Worm (Caenorhabditis elegans) whole organism, L2 larva: ENCODE data around the gene Y22D7AL.6.

Experiments used
- C34F6.9 ChIP-seq: fragments of 150-350 bp; optimal IDR thresholded peaks from 2 replicates; lab custom pipeline; 2014; ENCODE audit warnings: missing biosample characterization, missing genetic modification characterization
- F13H6.1 ChIP-seq: sonication (generic microtip); optimal IDR thresholded peaks from 2 replicates; lab custom pipeline; 2016; ENCODE audit warnings: missing genetic modification characterization, missing compliant biosample characterization
- R02D3.7 ChIP-seq: fragments of 150-350 bp; optimal IDR thresholded peaks from 2 replicates; lab custom pipeline; 2014; ENCODE audit warnings: missing biosample characterization, missing genetic modification characterization
- Y55F3AM.14 ChIP-seq: fragments of 200-800 bp; sonication (Bioruptor generic); optimal IDR thresholded peaks from 2 replicates; lab custom pipeline; 2018; ENCODE audit warnings: mild to moderate bottlenecking, missing genetic modification characterization, missing compliant biosample characterization
- alr-1 ChIP-seq: fragments of 150-350 bp; optimal IDR thresholded peaks from 2 replicates; lab custom pipeline; 2014; ENCODE audit warnings: missing biosample characterization, missing genetic modification characterization
- aly-2 ChIP-seq: fragments of 150-350 bp; optimal IDR thresholded peaks from 2 replicates; lab custom pipeline; 2014; ENCODE audit warnings: missing biosample characterization, missing genetic modification characterization
- ama-1 ChIP-seq: fragments of 150-350 bp; optimal IDR thresholded peaks from 2 replicates; lab custom pipeline; 2018; ENCODE audit warnings: inconsistent platforms
- blmp-1 ChIP-seq: sonication (generic microtip); optimal IDR thresholded peaks from 2 replicates; lab custom pipeline; 2017; ENCODE audit warnings: missing genetic modification characterization, mild to moderate bottlenecking, missing compliant biosample characterization, antibody characterized with exemption, moderate library complexity; ENCODE audit not compliant: insufficient read depth
- ceh-16 ChIP-seq: fragments of 150-350 bp; optimal IDR thresholded peaks from 2 replicates; lab custom pipeline; 2014; ENCODE audit warnings: missing biosample characterization, missing genetic modification characterization
- crh-2 ChIP-seq: sonication (generic microtip); optimal IDR thresholded peaks from 2 replicates; lab custom pipeline; 2017; ENCODE audit warnings: missing biosample characterization, missing genetic modification characterization
- dmd-4 ChIP-seq: sonication (generic microtip); optimal IDR thresholded peaks from 2 replicates; lab custom pipeline; 2017; ENCODE audit warnings: missing biosample characterization, missing genetic modification characterization
- egl-27 ChIP-seq: sonication (generic microtip); optimal IDR thresholded peaks from 3 replicates; lab custom pipeline; 2017; ENCODE audit warnings: missing biosample characterization, missing genetic modification reagents, missing genetic modification characterization
- gmeb-1 ChIP-seq: fragments of 150-350 bp; optimal IDR thresholded peaks from 2 replicates; lab custom pipeline; 2014; ENCODE audit warnings: missing biosample characterization, missing genetic modification characterization
- lin-13 ChIP-seq: fragments of 150-350 bp; optimal IDR thresholded peaks from 2 replicates; lab custom pipeline; 2014; ENCODE audit warnings: missing biosample characterization, missing genetic modification reagents, missing genetic modification characterization
- lin-39 ChIP-seq: fragments of 150-350 bp; optimal IDR thresholded peaks from 2 replicates; lab custom pipeline; 2014; ENCODE audit warnings: missing biosample characterization, missing genetic modification reagents, missing genetic modification characterization
- lsy-2 ChIP-seq, 2 experiments: fragments of 150-350 bp in 1 of 2; sonication (generic microtip) in 1 of 2; optimal IDR thresholded peaks; 2 replicates each; lab custom pipeline; 2014 to 2017; ENCODE audit warnings: missing biosample characterization in 2 of 2, missing genetic modification characterization in 2 of 2
- mbf-1 ChIP-seq: sonication (generic microtip); optimal IDR thresholded peaks from 2 replicates; lab custom pipeline; 2017; ENCODE audit warnings: missing biosample characterization, missing genetic modification characterization
- nhr-10 ChIP-seq: sonication (generic microtip); optimal IDR thresholded peaks from 2 replicates; lab custom pipeline; 2017; ENCODE audit warnings: missing biosample characterization, missing genetic modification characterization
- nhr-11 ChIP-seq: fragments of 150-350 bp; optimal IDR thresholded peaks from 2 replicates; lab custom pipeline; 2014; ENCODE audit warnings: missing biosample characterization, missing genetic modification characterization
- nhr-129 ChIP-seq: fragments of 150-350 bp; optimal IDR thresholded peaks from 2 replicates; lab custom pipeline; 2014; ENCODE audit warnings: missing biosample characterization, missing genetic modification characterization
- nhr-21 ChIP-seq: fragments of 150-350 bp; optimal IDR thresholded peaks from 2 replicates; lab custom pipeline; 2014; ENCODE audit warnings: missing biosample characterization, missing genetic modification characterization
- nhr-23 ChIP-seq: fragments of 150-350 bp; optimal IDR thresholded peaks from 2 replicates; lab custom pipeline; 2014; ENCODE audit warnings: missing biosample characterization, missing genetic modification reagents, missing genetic modification characterization
- nhr-237 ChIP-seq: fragments of 150-350 bp; optimal IDR thresholded peaks from 2 replicates; lab custom pipeline; 2014; ENCODE audit warnings: missing biosample characterization, missing genetic modification characterization
- nhr-6 ChIP-seq: fragments of 150-350 bp; optimal IDR thresholded peaks from 2 replicates; lab custom pipeline; 2014; ENCODE audit warnings: missing biosample characterization, missing genetic modification characterization
- nhr-77 ChIP-seq: fragments of 150-350 bp; optimal IDR thresholded peaks from 2 replicates; lab custom pipeline; 2014; ENCODE audit warnings: missing biosample characterization, missing genetic modification characterization
- peb-1 ChIP-seq: fragments of 150-350 bp; optimal IDR thresholded peaks from 2 replicates; lab custom pipeline; 2014; ENCODE audit warnings: missing biosample characterization, missing genetic modification characterization
- sem-4 ChIP-seq: fragments of 150-350 bp; optimal IDR thresholded peaks from 2 replicates; lab custom pipeline; 2014; ENCODE audit warnings: missing biosample characterization, missing genetic modification reagents, missing genetic modification characterization
- skn-1 ChIP-seq: sonication (generic microtip); optimal IDR thresholded peaks from 2 replicates; lab custom pipeline; 2017; ENCODE audit warnings: missing biosample characterization, missing genetic modification characterization
- sma-3 ChIP-seq: sonication (generic microtip); optimal IDR thresholded peaks from 2 replicates; lab custom pipeline; 2016; ENCODE audit warnings: missing genetic modification reagents, missing genetic modification characterization, missing compliant biosample characterization
- sma-9 ChIP-seq, 2 experiments: fragments of 150-350 bp in 1 of 2; sonication (generic microtip) in 1 of 2; optimal IDR thresholded peaks; 2 replicates each; lab custom pipeline; 2014 to 2016; ENCODE audit warnings: missing genetic modification characterization in 2 of 2, mild to moderate bottlenecking in 1 of 2, missing biosample characterization in 1 of 2, missing compliant biosample characterization in 1 of 2, missing genetic modification reagents in 1 of 2, moderate library complexity in 1 of 2
- snpc-4 ChIP-seq: fragments of 150-350 bp; optimal IDR thresholded peaks from 2 replicates; lab custom pipeline; 2014; ENCODE audit warnings: missing biosample characterization, missing genetic modification characterization
- unc-39 ChIP-seq: fragments of 150-350 bp; optimal IDR thresholded peaks from 2 replicates; lab custom pipeline; 2014; ENCODE audit warnings: missing biosample characterization, missing genetic modification characterization
- unc-62 ChIP-seq: fragments of 150-350 bp; optimal IDR thresholded peaks from 2 replicates; lab custom pipeline; 2014; ENCODE audit warnings: missing biosample characterization, missing genetic modification reagents, missing genetic modification characterization
- zag-1 ChIP-seq: fragments of 150-350 bp; optimal IDR thresholded peaks from 2 replicates; lab custom pipeline; 2014; ENCODE audit warnings: missing biosample characterization, missing genetic modification characterization
- ztf-1 ChIP-seq: fragments of 200-800 bp; sonication (Bioruptor generic); conservative IDR thresholded peaks from 2 replicates; pipeline ENCODE4 v1.3.6; 2022; ENCODE audit warnings: missing genetic modification characterization, missing compliant biosample characterization
- ztf-4 ChIP-seq: fragments of 150-350 bp; optimal IDR thresholded peaks from 2 replicates; lab custom pipeline; 2014; ENCODE audit warnings: missing biosample characterization, missing genetic modification characterization

Gene Y22D7AL.6

DNA sequence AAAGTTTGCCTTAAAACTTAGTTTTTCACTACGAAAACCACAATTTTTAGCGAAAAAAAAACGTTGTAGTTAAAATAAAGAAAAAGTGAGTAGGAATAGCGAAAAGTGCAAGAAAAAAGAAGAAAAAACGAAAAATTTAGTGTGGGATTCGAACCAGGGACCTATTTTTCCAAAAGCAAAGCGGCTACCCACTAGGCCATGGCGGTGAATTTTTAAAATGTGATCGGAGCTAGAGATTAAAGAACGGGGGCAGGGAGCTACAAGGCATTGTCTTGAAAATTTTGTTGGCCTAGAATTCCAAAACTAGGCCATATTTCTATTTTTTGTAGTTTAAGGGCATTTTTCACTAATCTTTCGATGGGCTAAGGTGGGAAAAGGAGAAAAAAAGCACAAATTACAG is 950 bp upstream of the Y22D7AL.6 start:
- no peak for TF ChIP-seq nhr-6 (tag; lab: Kevin White, UChicago)
- no peak for TF ChIP-seq unc-39 (tag; lab: Kevin White, UChicago)
- no peak for TF ChIP-seq alr-1
- TF ChIP-seq gmeb-1 = no peak
- no peak for TF ChIP-seq nhr-21 (tag; lab: Kevin White, UChicago)
- TF ChIP-seq nhr-77 = no peak
- no peak for TF ChIP-seq crh-2 (tag; lab: Kevin White, UChicago)
- TF ChIP-seq skn-1 (tag; lab: Kevin White, UChicago) = no peak
- TF ChIP-seq unc-62 = no peak
- TF ChIP-seq nhr-237 (tag; lab: Kevin White, UChicago) = no peak

DNA sequence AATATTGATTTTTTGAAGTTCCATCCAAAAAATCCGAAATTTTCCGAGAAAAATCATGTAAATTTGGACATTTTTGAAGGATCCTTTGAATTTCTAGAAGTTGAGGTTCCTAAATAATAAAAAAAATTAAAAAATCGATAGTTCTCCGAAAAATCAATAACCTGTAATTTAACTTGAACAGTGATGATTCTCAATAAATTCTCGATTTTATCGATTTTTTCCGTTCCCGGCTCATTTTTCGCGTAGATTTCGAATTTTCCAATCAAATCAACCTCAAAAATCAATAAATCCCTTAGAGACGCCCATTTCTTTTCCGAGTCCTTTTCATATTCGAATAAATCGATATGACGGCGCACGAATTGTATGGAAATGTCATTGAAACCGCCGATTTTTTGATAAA is 2.9 kb downstream of the Y22D7AL.6 start:
- TF ChIP-seq dmd-4 (tag; lab: Kevin White, UChicago) = no peak
- TF ChIP-seq zag-1 = no peak
- no peak for TF ChIP-seq nhr-77
- TF ChIP-seq nhr-6 (tag; lab: Kevin White, UChicago) = no peak
- no peak for TF ChIP-seq mbf-1 (tag; lab: Kevin White, UChicago)
- TF ChIP-seq unc-62 = no peak
- TF ChIP-seq ama-1 (lab: Kevin White, UChicago) = no peak
- TF ChIP-seq nhr-10 = no peak
- no peak for TF ChIP-seq sem-4 (tag; lab: Kevin White, UChicago)
- no peak for TF ChIP-seq blmp-1 (tag; lab: Kevin White, UChicago)
- no peak for TF ChIP-seq Y55F3AM.14 (GFP tag; lab: Kevin White, UChicago)
- TF ChIP-seq lin-39 (tag; lab: Kevin White, UChicago) = no peak
- no peak for TF ChIP-seq R02D3.7
- TF ChIP-seq egl-27 = no peak
- no peak for TF ChIP-seq gmeb-1
- TF ChIP-seq nhr-237 (tag; lab: Kevin White, UChicago) = no peak

- TF ChIP-seq nhr-21 (tag; lab: Kevin White, UChicago) = no peak
- TF ChIP-seq blmp-1 (tag; lab: Kevin White, UChicago) = no peak
- TF ChIP-seq gmeb-1 = no peak
- no peak for TF ChIP-seq nhr-11 (tag; lab: Kevin White, UChicago)
- TF ChIP-seq nhr-129 (tag; lab: Kevin White, UChicago) = no peak
- no peak for TF ChIP-seq ztf-4 (tag; lab: Kevin White, UChicago)
- no peak for TF ChIP-seq F13H6.1
- TF ChIP-seq sma-9 (GFP tag; optimal IDR thresholded peaks at IDR 0.05; lab: Kevin White, UChicago) = no peak
- no peak for TF ChIP-seq sma-9 (tag; optimal IDR thresholded peaks at IDR 0.05; lab: Kevin White, UChicago)
- TF ChIP-seq ceh-16 (tag; lab: Kevin White, UChicago) = no peak
- no peak for TF ChIP-seq peb-1
- no peak for TF ChIP-seq nhr-77
- no peak for TF ChIP-seq skn-1 (tag; lab: Kevin White, UChicago)
- no peak for TF ChIP-seq sem-4 (tag; lab: Kevin White, UChicago)
- TF ChIP-seq zag-1 = no peak
- TF ChIP-seq lin-39 (tag; lab: Kevin White, UChicago) = no peak
- TF ChIP-seq aly-2 (tag; lab: Kevin White, UChicago) = no peak
- TF ChIP-seq, all 48 proteins: peak for 0
These were observed 6.2 kb downstream of the Y22D7AL.6 start for ce11 chrIII:1610938-1611337.

ce11 chrIII:1612974-1613568 is 8.3 kb downstream of the Y22D7AL.6 start:
- TF ChIP-seq aly-2 (tag; lab: Kevin White, UChicago) (no peak), lsy-2 (tag; optimal IDR thresholded peaks at IDR 0.05; lab: Kevin White, UChicago) (no peak), unc-62 (no peak), nhr-23 (no peak), peb-1 (no peak), sem-4 (tag; lab: Kevin White, UChicago) (no peak), nhr-21 (tag; lab: Kevin White, UChicago) (no peak), lin-13 (GFP tag; lab: Kevin White, UChicago) (no peak), sma-9 (GFP tag; optimal IDR thresholded peaks at IDR 0.05; lab: Kevin White, UChicago) (no peak), sma-9 (tag; optimal IDR thresholded peaks at IDR 0.05; lab: Kevin White, UChicago) (no peak), sma-3 (GFP tag; lab: Kevin White, UChicago) (no peak), nhr-237 (tag; lab: Kevin White, UChicago) (no peak), Y55F3AM.14 (GFP tag; lab: Kevin White, UChicago) (no peak)

DNA sequence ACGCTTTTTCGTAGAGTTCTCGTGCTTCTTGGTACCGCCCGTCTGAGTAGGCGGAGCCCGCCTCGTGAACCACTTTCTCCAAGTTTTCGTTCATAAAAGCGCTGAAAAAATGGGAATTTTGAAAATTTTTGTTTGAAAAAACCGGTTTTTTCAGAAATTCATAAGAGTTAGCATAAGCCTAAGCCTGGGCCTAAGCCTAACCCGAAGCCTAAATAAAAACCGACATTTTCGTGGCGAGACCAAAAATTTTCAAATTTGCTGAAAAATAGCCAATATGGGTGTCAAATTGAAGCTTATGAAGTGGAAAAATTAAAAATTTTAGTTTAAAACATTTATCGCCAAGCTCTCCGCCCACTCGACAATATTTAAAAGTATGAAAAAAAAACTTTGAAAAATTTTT is 9.2 kb downstream of the Y22D7AL.6 start, which contains the start of gene Y22D7AL.9:
Y22D7AL.9 (minus strand) TSS at position 101 of the 400 bp plus-strand sequence.
- TF ChIP-seq peb-1 (no peak), snpc-4 (tag; lab: Kevin White, UChicago) (no peak), sma-3 (GFP tag; lab: Kevin White, UChicago) (no peak), nhr-77 (no peak), nhr-21 (tag; lab: Kevin White, UChicago) (no peak), ztf-1 (no peak), sma-9 (GFP tag; optimal IDR thresholded peaks at IDR 0.05; lab: Kevin White, UChicago) (no peak), sma-9 (tag; optimal IDR thresholded peaks at IDR 0.05; lab: Kevin White, UChicago) (no peak), unc-62 (no peak), nhr-129 (tag; lab: Kevin White, UChicago) (no peak), C34F6.9 (tag; lab: Kevin White, UChicago) (no peak)
